Fruit fly (Drosophila melanogaster) whole organism, embryonic: ENCODE measurements around the gene Iru.

ENCODE experiments used
- Abd-B ChIP-seq: fragments of 200-800 bp; sonication (Bioruptor generic); optimal IDR thresholded peaks from 2 replicates; lab custom pipeline; 2018; ENCODE audit warnings: missing biosample characterization, mild to moderate bottlenecking, missing genetic modification characterization, moderate library complexity
- Antp ChIP-seq: fragments of 200-800 bp; sonication (Bioruptor generic); optimal IDR thresholded peaks from 3 replicates; lab custom pipeline; 2016; ENCODE audit warnings: missing biosample characterization, missing genetic modification characterization
- Bdp1 ChIP-seq: fragments of 200-800 bp; sonication (Bioruptor generic); optimal IDR thresholded peaks from 3 replicates; lab custom pipeline; 2016; ENCODE audit warnings: missing biosample characterization, missing genetic modification characterization
- CG10431 ChIP-seq: fragments of 200-800 bp; sonication (Bioruptor generic); optimal IDR thresholded peaks from 3 replicates; lab custom pipeline; 2018; ENCODE audit warnings: missing biosample characterization, mild to moderate bottlenecking, missing genetic modification characterization
- CG10959 ChIP-seq: fragments of 200-800 bp; sonication (Bioruptor generic); IDR thresholded peaks from 2 replicates; pipeline ENCODE4 v1.3.6; 2022; ENCODE audit warnings: missing biosample characterization, missing genetic modification characterization
- CG10979 ChIP-seq: fragments of 200-800 bp; sonication (Bioruptor generic); optimal IDR thresholded peaks from 2 replicates; lab custom pipeline; 2018; ENCODE audit warnings: missing biosample characterization, mild to moderate bottlenecking, missing genetic modification characterization, moderate library complexity
- CG11723 ChIP-seq: fragments of 200-800 bp; sonication (Bioruptor generic); optimal IDR thresholded peaks from 2 replicates; lab custom pipeline; 2017; ENCODE audit warnings: missing biosample characterization, mild to moderate bottlenecking, missing genetic modification characterization
- CG12155 ChIP-seq: fragments of 200-800 bp; sonication (Bioruptor generic); optimal IDR thresholded peaks from 3 replicates; lab custom pipeline; 2016; ENCODE audit warnings: missing biosample characterization, missing genetic modification characterization
- CG13123 ChIP-seq: fragments of 200-800 bp; sonication (Bioruptor generic); optimal IDR thresholded peaks from 2 replicates; lab custom pipeline; 2016; ENCODE audit warnings: missing biosample characterization, missing genetic modification characterization
- CG15011 ChIP-seq: fragments of 200-800 bp; sonication (Bioruptor generic); optimal IDR thresholded peaks from 3 replicates; lab custom pipeline; 2018; ENCODE audit warnings: missing biosample characterization, mild to moderate bottlenecking, missing genetic modification characterization
- CG15696 ChIP-seq: fragments of 200-800 bp; sonication (Bioruptor generic); optimal IDR thresholded peaks from 2 replicates; lab custom pipeline; 2019; ENCODE audit warnings: missing biosample characterization, mild to moderate bottlenecking, missing genetic modification characterization, moderate library complexity
- CG16779 ChIP-seq: fragments of 200-800 bp; sonication (Bioruptor generic); IDR thresholded peaks from 2 replicates; pipeline ENCODE4 v1.3.6; 2022; ENCODE audit warnings: missing biosample characterization, missing genetic modification characterization
- CG17359 ChIP-seq: fragments of 200-800 bp; sonication (Bioruptor generic); optimal IDR thresholded peaks from 3 replicates; lab custom pipeline; 2018; ENCODE audit warnings: missing biosample characterization, mild to moderate bottlenecking, missing genetic modification characterization, moderate library complexity
- CG17912 ChIP-seq: fragments of 200-800 bp; sonication (Bioruptor generic); optimal IDR thresholded peaks from 2 replicates; lab custom pipeline; 2018; ENCODE audit warnings: missing biosample characterization, mild to moderate bottlenecking, missing genetic modification characterization
- CG18011 ChIP-seq: fragments of 200-800 bp; sonication (Bioruptor generic); optimal IDR thresholded peaks from 2 replicates; lab custom pipeline; 2017; ENCODE audit warnings: missing biosample characterization, missing genetic modification characterization, mild to moderate bottlenecking, moderate library complexity, missing genotype
- CG31365 ChIP-seq: fragments of 200-800 bp; sonication (Bioruptor generic); optimal IDR thresholded peaks from 2 replicates; lab custom pipeline; 2018; ENCODE audit warnings: missing biosample characterization, mild to moderate bottlenecking, missing genetic modification characterization
- CG32767 ChIP-seq: fragments of 200-800 bp; sonication (Bioruptor generic); IDR thresholded peaks from 2 replicates; pipeline ENCODE4 v1.3.6; 2022; ENCODE audit warnings: missing biosample characterization, missing genetic modification characterization
- CG3995 ChIP-seq: fragments of 200-800 bp; sonication (Bioruptor generic); optimal IDR thresholded peaks from 3 replicates; lab custom pipeline; 2016; ENCODE audit warnings: missing biosample characterization, missing genetic modification characterization
- CG6175 ChIP-seq: fragments of 200-800 bp; sonication (Bioruptor generic); IDR thresholded peaks from 3 replicates; pipeline ENCODE4 v1.3.6; 2022; ENCODE audit warnings: missing biosample characterization, missing genetic modification characterization
- CG7745 ChIP-seq: fragments of 200-800 bp; sonication (Bioruptor generic); optimal IDR thresholded peaks from 2 replicates; lab custom pipeline; 2018; ENCODE audit warnings: missing biosample characterization, mild to moderate bottlenecking, missing genetic modification characterization, moderate library complexity
- CG8478 ChIP-seq: fragments of >200 bp; optimal IDR thresholded peaks from 2 replicates; lab custom pipeline; 2018
- CG9727 ChIP-seq: fragments of 200-800 bp; sonication (Bioruptor generic); optimal IDR thresholded peaks from 3 replicates; lab custom pipeline; 2017; ENCODE audit warnings: missing biosample characterization, mild to moderate bottlenecking, missing genetic modification characterization
- Camta ChIP-seq: fragments of 200-800 bp; sonication (Bioruptor generic); optimal IDR thresholded peaks from 2 replicates; lab custom pipeline; 2016; ENCODE audit warnings: missing biosample characterization, missing genetic modification characterization
- Doc3 ChIP-seq: fragments of 200-800 bp; sonication (Bioruptor generic); IDR thresholded peaks from 3 replicates; pipeline ENCODE4 v1.3.6; 2022; ENCODE audit warnings: missing biosample characterization, missing genetic modification characterization; ENCODE audit not compliant: partially characterized antibody
- Dref ChIP-seq: fragments of 200-800 bp; sonication (Bioruptor generic); IDR thresholded peaks from 2 replicates; pipeline ENCODE4 v1.3.6; 2022; ENCODE audit warnings: missing biosample characterization, missing genetic modification characterization
- E2f1 ChIP-seq: fragments of 200-800 bp; sonication (Bioruptor generic); IDR thresholded peaks from 2 replicates; pipeline ENCODE4 v1.3.6; 2022; ENCODE audit warnings: missing biosample characterization, missing genetic modification characterization
- HLHmδ ChIP-seq: fragments of 200-800 bp; sonication (Bioruptor generic); optimal IDR thresholded peaks from 2 replicates; lab custom pipeline; 2018; ENCODE audit warnings: missing biosample characterization, mild to moderate bottlenecking, missing genetic modification characterization, moderate library complexity
- Jarid2 ChIP-seq: fragments of 200-800 bp; sonication (Bioruptor generic); optimal IDR thresholded peaks from 3 replicates; lab custom pipeline; 2017; ENCODE audit warnings: mild to moderate bottlenecking, missing biosample characterization, missing genetic modification reagents, missing genetic modification characterization
- NK7.1 ChIP-seq: fragments of 200-800 bp; sonication (Bioruptor generic); optimal IDR thresholded peaks from 3 replicates; lab custom pipeline; 2016; ENCODE audit warnings: missing biosample characterization, missing genetic modification characterization
- Nf-YC ChIP-seq: fragments of 200-800 bp; optimal IDR thresholded peaks from 3 replicates; lab custom pipeline; 2019; ENCODE audit warnings: missing biosample characterization, mild to moderate bottlenecking, missing genetic modification characterization, moderate library complexity
- Oaz ChIP-seq: fragments of 200-800 bp; sonication (Bioruptor generic); IDR thresholded peaks from 2 replicates; pipeline ENCODE4 v1.3.6; 2022; ENCODE audit warnings: missing biosample characterization, missing genetic modification characterization
- Sry-δ ChIP-seq: fragments of 200-800 bp; sonication (Bioruptor generic); optimal IDR thresholded peaks from 2 replicates; lab custom pipeline; 2016; ENCODE audit warnings: missing biosample characterization, missing genetic modification characterization
- Vsx1 ChIP-seq: fragments of 200-800 bp; sonication (Bioruptor generic); optimal IDR thresholded peaks from 2 replicates; lab custom pipeline; 2017; ENCODE audit warnings: missing biosample characterization, mild to moderate bottlenecking, missing genetic modification characterization, missing genetic modification reagents
- bigmax ChIP-seq: fragments of 200-800 bp; sonication (Bioruptor generic); optimal IDR thresholded peaks from 2 replicates; lab custom pipeline; 2018; ENCODE audit warnings: missing biosample characterization, mild to moderate bottlenecking, missing genetic modification characterization
- crc ChIP-seq: fragments of 200-800 bp; sonication (Bioruptor generic); optimal IDR thresholded peaks from 2 replicates; lab custom pipeline; 2016; ENCODE audit warnings: missing biosample characterization, missing genetic modification characterization
- exex ChIP-seq: fragments of 200-800 bp; sonication (Bioruptor generic); optimal IDR thresholded peaks from 4 replicates; lab custom pipeline; 2018; ENCODE audit warnings: missing biosample characterization, mild to moderate bottlenecking, missing genetic modification characterization, moderate library complexity
- gfzf ChIP-seq: fragments of 200-800 bp; sonication (Bioruptor generic); optimal IDR thresholded peaks from 2 replicates; lab custom pipeline; 2016; ENCODE audit warnings: missing biosample characterization, mild to moderate bottlenecking, missing genetic modification characterization, moderate library complexity
- ham ChIP-seq: fragments of 200-800 bp; sonication (Bioruptor generic); IDR thresholded peaks from 2 replicates; pipeline ENCODE4 v1.3.6; 2022; ENCODE audit warnings: missing biosample characterization, missing genetic modification characterization
- jumu ChIP-seq: fragments of 200-800 bp; sonication (Bioruptor generic); optimal IDR thresholded peaks from 3 replicates; lab custom pipeline; 2016; ENCODE audit warnings: missing biosample characterization, missing genetic modification characterization
- kah ChIP-seq: fragments of 200-800 bp; sonication (Bioruptor generic); optimal IDR thresholded peaks from 2 replicates; lab custom pipeline; 2018; ENCODE audit warnings: missing biosample characterization, mild to moderate bottlenecking, missing genetic modification characterization
- nom ChIP-seq: fragments of 200-800 bp; sonication (Bioruptor generic); optimal IDR thresholded peaks from 2 replicates; lab custom pipeline; 2017; ENCODE audit warnings: missing biosample characterization, missing genetic modification characterization, mild to moderate bottlenecking, moderate library complexity, missing genetic modification reagents
- pb ChIP-seq: fragments of 200-800 bp; sonication (Bioruptor generic); optimal IDR thresholded peaks from 3 replicates; lab custom pipeline; 2016; ENCODE audit warnings: missing biosample characterization, missing genetic modification characterization
- pros ChIP-seq: fragments of 200-800 bp; sonication (Bioruptor generic); optimal IDR thresholded peaks from 3 replicates; lab custom pipeline; 2019; ENCODE audit warnings: missing biosample characterization, mild to moderate bottlenecking, missing genetic modification characterization, moderate library complexity
- run ChIP-seq: fragments of 200-800 bp; sonication (Bioruptor generic); optimal IDR thresholded peaks from 3 replicates; lab custom pipeline; 2018; ENCODE audit warnings: missing biosample characterization, mild to moderate bottlenecking, missing genetic modification characterization
- slou ChIP-seq: fragments of 200-800 bp; sonication (Bioruptor generic); optimal IDR thresholded peaks from 3 replicates; lab custom pipeline; 2016; ENCODE audit warnings: missing biosample characterization, missing genetic modification characterization
- so ChIP-seq: fragments of 200-800 bp; sonication (Bioruptor generic); IDR thresholded peaks from 3 replicates; pipeline ENCODE4 v1.3.6; 2022; ENCODE audit warnings: missing biosample characterization, missing genetic modification characterization
- sqz ChIP-seq: fragments of 200-800 bp; sonication (Bioruptor generic); optimal IDR thresholded peaks from 3 replicates; lab custom pipeline; 2018; ENCODE audit warnings: missing biosample characterization, mild to moderate bottlenecking, missing genetic modification characterization
- sr ChIP-seq: fragments of 200-800 bp; sonication (Bioruptor generic); IDR thresholded peaks from 3 replicates; pipeline ENCODE4 v1.3.6; 2022; ENCODE audit warnings: missing biosample characterization, missing genetic modification characterization
- ssp ChIP-seq: fragments of 200-800 bp; sonication (Bioruptor generic); IDR thresholded peaks from 2 replicates; pipeline ENCODE4 v1.3.6; 2022; ENCODE audit warnings: missing biosample characterization, missing genetic modification characterization
- unpg ChIP-seq: fragments of 200-800 bp; sonication (Bioruptor generic); optimal IDR thresholded peaks from 3 replicates; lab custom pipeline; 2018; ENCODE audit warnings: missing biosample characterization, mild to moderate bottlenecking, missing genetic modification characterization, moderate library complexity
- wek ChIP-seq: fragments of 200-800 bp; sonication (Bioruptor generic); optimal IDR thresholded peaks from 3 replicates; lab custom pipeline; 2018; ENCODE audit warnings: missing biosample characterization, mild to moderate bottlenecking, missing genetic modification characterization, moderate library complexity

Iru gene

DNA sequence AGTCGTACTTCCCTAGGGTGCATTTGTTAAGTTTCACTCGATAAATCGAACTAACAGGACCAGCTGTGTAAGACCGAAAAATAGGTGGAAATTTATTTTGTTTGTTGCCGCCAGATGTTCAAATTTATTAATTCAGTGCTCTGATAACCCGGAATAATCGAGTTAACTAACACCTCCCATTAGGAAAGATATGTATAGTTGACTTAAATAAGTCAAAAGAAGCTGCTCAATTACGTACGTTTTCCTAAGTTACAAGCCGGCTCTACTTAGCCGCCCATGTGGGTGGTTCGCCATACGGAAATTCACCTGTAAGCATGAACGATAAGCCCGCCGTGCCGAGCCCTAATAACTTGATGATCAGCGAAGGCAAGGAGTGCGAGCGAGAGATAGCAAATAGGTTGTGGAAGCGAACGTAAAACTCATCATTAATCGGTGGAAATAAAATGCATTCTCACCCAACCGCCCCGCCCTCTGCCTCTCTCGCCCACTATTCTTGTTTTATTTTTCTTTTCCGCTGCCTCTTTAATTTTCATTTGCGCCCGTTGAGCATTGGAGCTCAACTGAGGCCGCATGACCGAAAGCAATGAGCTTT, 47.7 kb downstream of the Iru start (continued):
- TF ChIP-seq ssp (GFP tag; lab: Robert Waterston, UW) (no peak), CG15011 (GFP tag; lab: Kevin White, UChicago) (no peak), CG16779 (GFP tag; lab: Robert Waterston, UW) (no peak), pros (no peak), CG6175 (GFP tag; lab: Robert Waterston, UW) (no peak), NK7.1 (GFP tag; lab: Kevin White, UChicago) (no peak), E2f1 (GFP tag; lab: Robert Waterston, UW) (no peak), CG10959 (GFP tag; lab: Robert Waterston, UW) (no peak), Oaz (GFP tag; lab: Robert Waterston, UW) (no peak), slou (GFP tag; lab: Kevin White, UChicago) (no peak), sr (GFP tag; lab: Robert Waterston, UW) (no peak), Abd-B (GFP tag; lab: Kevin White, UChicago) (no peak), crc (GFP tag; lab: Kevin White, UChicago) (no peak), run (tag; lab: Kevin White, UChicago) (no peak), CG15696 (tag; lab: Kevin White, UChicago) (peak; percentile 23), CG32767 (GFP tag; lab: Robert Waterston, UW) (no peak), ham (GFP tag; lab: Robert Waterston, UW) (no peak), so (GFP tag; lab: Robert Waterston, UW) (no peak), CG10431 (GFP tag; lab: Kevin White, UChicago) (peak; percentile 4), Antp (GFP tag; lab: Kevin White, UChicago) (peak; percentile 46), CG18011 (GFP tag; lab: Kevin White, UChicago) (no peak), CG12155 (GFP tag; lab: Kevin White, UChicago) (peak; percentile 18), CG13123 (GFP tag; lab: Kevin White, UChicago) (no peak), CG10979 (tag; lab: Kevin White, UChicago) (peak; percentile 28), Sry-δ (GFP tag; lab: Kevin White, UChicago) (no peak), Bdp1 (no peak), CG9727 (GFP tag; lab: Kevin White, UChicago) (peak; percentile 8), CG17912 (GFP tag; lab: Kevin White, UChicago) (no peak), kah (GFP tag; lab: Kevin White, UChicago) (no peak), CG17359 (tag; lab: Kevin White, UChicago) (peak; percentile 28), wek (GFP tag; lab: Kevin White, UChicago) (no peak), sqz (GFP tag; lab: Kevin White, UChicago) (no peak), Vsx1 (no peak), Dref (GFP tag; lab: Robert Waterston, UW) (no peak), Jarid2 (no peak), bigmax (GFP tag; lab: Kevin White, UChicago) (no peak), Doc3 (no peak), HLHmδ (GFP tag; lab: Kevin White, UChicago) (no peak), jumu (GFP tag; lab: Kevin White, UChicago) (peak; percentile 8), Nf-YC (tag; lab: Kevin White, UChicago) (no peak), unpg (GFP tag; lab: Kevin White, UChicago) (peak; percentile 41), CG7745 (tag; lab: Kevin White, UChicago) (no peak), CG8478 (lab: Kevin White, UChicago) (no peak), CG3995 (GFP tag; lab: Kevin White, UChicago) (peak; percentile 8), Camta (GFP tag; lab: Kevin White, UChicago) (no peak), gfzf (GFP tag; lab: Kevin White, UChicago) (no peak), exex (peak; percentile 51), pb (GFP tag; lab: Kevin White, UChicago) (no peak), CG11723 (GFP tag; lab: Kevin White, UChicago) (no peak), nom (no peak), CG31365 (no peak)
